Fruit fly (Drosophila melanogaster) whole organism, embryonic: ENCODE measurements around the gene Mkp3.

Source experiments
- Bgb ChIP-seq: fragments of 200-800 bp; sonication (Bioruptor generic); IDR thresholded peaks from 2 replicates; pipeline ENCODE4 v1.3.6; 2022; ENCODE audit warnings: missing biosample characterization, missing genetic modification characterization; ENCODE audit not compliant: partially characterized antibody
- CG10274 ChIP-seq: fragments of 200-800 bp; sonication (Bioruptor generic); optimal IDR thresholded peaks from 3 replicates; lab custom pipeline; 2017; ENCODE audit warnings: missing biosample characterization, mild to moderate bottlenecking, missing genetic modification characterization
- CG1647 ChIP-seq: fragments of 200-800 bp; sonication (Bioruptor generic); optimal IDR thresholded peaks from 3 replicates; lab custom pipeline; 2016; ENCODE audit warnings: missing biosample characterization, missing genetic modification characterization
- CG18262 ChIP-seq: fragments of 200-800 bp; optimal IDR thresholded peaks from 3 replicates; lab custom pipeline; 2019; ENCODE audit warnings: missing biosample characterization, mild to moderate bottlenecking, missing genetic modification characterization, moderate library complexity
- CG2120 ChIP-seq: fragments of 200-800 bp; sonication (Bioruptor generic); optimal IDR thresholded peaks from 3 replicates; lab custom pipeline; 2016; ENCODE audit warnings: missing biosample characterization, missing genetic modification characterization
- CG7963 ChIP-seq: fragments of 200-800 bp; sonication (Bioruptor generic); IDR thresholded peaks from 3 replicates; pipeline ENCODE4 v1.3.6; 2022; ENCODE audit warnings: missing biosample characterization, missing genetic modification characterization; ENCODE audit not compliant: partially characterized antibody
- CG8924 ChIP-seq: fragments of 200-800 bp; optimal IDR thresholded peaks from 3 replicates; lab custom pipeline; 2019; ENCODE audit warnings: missing biosample characterization, mild to moderate bottlenecking, missing genetic modification characterization, moderate library complexity
- D ChIP-seq, 2 experiments: fragments of 200-800 bp in 1 of 2; fragments of >200 bp in 1 of 2; sonication (Bioruptor generic) in 1 of 2; optimal IDR thresholded peaks; 2 replicates in 1 of 2; 3 replicates in 1 of 2; lab custom pipeline; 2017; ENCODE audit warnings: mild to moderate bottlenecking in 1 of 2, missing biosample characterization in 1 of 2, missing genetic modification characterization in 1 of 2, missing genetic modification reagents in 1 of 2
- Dad ChIP-seq: fragments of 200-800 bp; sonication (Bioruptor generic); optimal IDR thresholded peaks from 3 replicates; lab custom pipeline; 2016; ENCODE audit warnings: missing biosample characterization, missing genetic modification characterization
- Hr3 ChIP-seq: fragments of 200-800 bp; sonication (Bioruptor generic); optimal IDR thresholded peaks from 3 replicates; lab custom pipeline; 2016; ENCODE audit warnings: missing biosample characterization, missing genetic modification characterization
- Jarid2 ChIP-seq: fragments of 200-800 bp; sonication (Bioruptor generic); optimal IDR thresholded peaks from 3 replicates; lab custom pipeline; 2017; ENCODE audit warnings: mild to moderate bottlenecking, missing biosample characterization, missing genetic modification reagents, missing genetic modification characterization
- Lim3 ChIP-seq: fragments of 200-800 bp; sonication (Bioruptor generic); IDR thresholded peaks from 2 replicates; pipeline ENCODE4 v1.3.6; 2022; ENCODE audit warnings: missing biosample characterization, missing genetic modification characterization
- Med ChIP-seq: fragments of 200-800 bp; sonication (Bioruptor generic); peaks from one replicate; lab custom pipeline; 2016; ENCODE audit warnings: missing biosample characterization, missing genetic modification characterization, mild to moderate bottlenecking, inconsistent platforms, moderate library complexity
- Nf-YB ChIP-seq: fragments of 200-800 bp; sonication (Bioruptor generic); optimal IDR thresholded peaks from 3 replicates; lab custom pipeline; 2019; ENCODE audit warnings: missing biosample characterization, mild to moderate bottlenecking, missing genetic modification characterization, moderate library complexity
- Oli ChIP-seq: fragments of 200-800 bp; sonication (Bioruptor generic); optimal IDR thresholded peaks from 2 replicates; lab custom pipeline; 2018; ENCODE audit warnings: missing biosample characterization, mild to moderate bottlenecking, missing genetic modification characterization, moderate library complexity
- Opbp ChIP-seq: fragments of 200-800 bp; sonication (Bioruptor generic); IDR thresholded peaks from 3 replicates; pipeline ENCODE4 v1.3.6; 2022; ENCODE audit warnings: missing biosample characterization, missing genetic modification characterization; ENCODE audit not compliant: partially characterized antibody
- Rfx ChIP-seq: fragments of 200-800 bp; sonication (Bioruptor generic); IDR thresholded peaks from 2 replicates; pipeline ENCODE4 v1.3.6; 2022; ENCODE audit warnings: missing biosample characterization, missing genetic modification characterization
- ase ChIP-seq: fragments of 200-800 bp; sonication (Bioruptor generic); IDR thresholded peaks from 3 replicates; pipeline ENCODE4 v1.3.6; 2022; ENCODE audit warnings: missing biosample characterization, missing genetic modification characterization
- ash1 ChIP-seq: fragments of 200-800 bp; sonication (Bioruptor generic); optimal IDR thresholded peaks from 2 replicates; lab custom pipeline; 2018; ENCODE audit warnings: missing biosample characterization, mild to moderate bottlenecking, missing genetic modification characterization
- br ChIP-seq: fragments of >200 bp; optimal IDR thresholded peaks from 2 replicates; lab custom pipeline; 2017
- cad ChIP-seq: fragments of >200 bp; optimal IDR thresholded peaks from 2 replicates; lab custom pipeline; 2017; ENCODE audit warnings: missing biosample characterization, missing genetic modification characterization
- caup ChIP-seq: fragments of 200-800 bp; sonication (Bioruptor generic); optimal IDR thresholded peaks from 3 replicates; lab custom pipeline; 2017; ENCODE audit warnings: missing biosample characterization, mild to moderate bottlenecking, missing genetic modification characterization, moderate library complexity; ENCODE audit not compliant: severe bottlenecking
- corto ChIP-seq: fragments of 200-800 bp; sonication (Bioruptor generic); optimal IDR thresholded peaks from 2 replicates; lab custom pipeline; 2016; ENCODE audit warnings: missing biosample characterization, mild to moderate bottlenecking, missing genetic modification characterization, moderate library complexity
- crol ChIP-seq: fragments of 200-800 bp; sonication (Bioruptor generic); IDR thresholded peaks from 2 replicates; pipeline ENCODE4 v1.3.6; 2022; ENCODE audit warnings: missing biosample characterization, missing genetic modification characterization
- crp ChIP-seq, 2 experiments: fragments of 200-800 bp; sonication (Bioruptor generic); optimal IDR thresholded peaks; 2 replicates in 1 of 2; 3 replicates in 1 of 2; lab custom pipeline; 2017; ENCODE audit warnings: missing biosample characterization in 2 of 2, missing genetic modification characterization in 2 of 2, mild to moderate bottlenecking in 1 of 2, moderate library complexity in 1 of 2
- en ChIP-seq: fragments of 200-800 bp; sonication (Bioruptor generic); optimal IDR thresholded peaks from 2 replicates; lab custom pipeline; 2016; ENCODE audit warnings: missing biosample characterization, missing genetic modification characterization
- gcm ChIP-seq: fragments of 200-800 bp; sonication (Bioruptor generic); optimal IDR thresholded peaks from 2 replicates; lab custom pipeline; 2019; ENCODE audit warnings: missing biosample characterization, mild to moderate bottlenecking, missing genetic modification characterization, moderate library complexity
- gcm2 ChIP-seq: fragments of 200-800 bp; sonication (Bioruptor generic); optimal IDR thresholded peaks from 2 replicates; lab custom pipeline; 2016; ENCODE audit warnings: missing biosample characterization, missing genetic modification characterization
- gsb-n ChIP-seq: fragments of 200-800 bp; sonication (Bioruptor generic); optimal IDR thresholded peaks from 3 replicates; lab custom pipeline; 2018; ENCODE audit warnings: missing biosample characterization, mild to moderate bottlenecking, missing genetic modification characterization
- hth ChIP-seq: fragments of >200 bp; optimal IDR thresholded peaks from 2 replicates; lab custom pipeline; 2017; ENCODE audit warnings: inconsistent platforms
- ind ChIP-seq: fragments of 200-800 bp; sonication (Bioruptor generic); optimal IDR thresholded peaks from 3 replicates; lab custom pipeline; 2016; ENCODE audit warnings: missing biosample characterization, missing genetic modification characterization
- jigr1 ChIP-seq: fragments of 200-800 bp; sonication (Bioruptor generic); IDR thresholded peaks from 3 replicates; pipeline ENCODE4 v1.3.6; 2022; ENCODE audit warnings: missing biosample characterization, missing genetic modification characterization
- klu ChIP-seq: fragments of 200-800 bp; sonication (Bioruptor generic); IDR thresholded peaks from 2 replicates; pipeline ENCODE4 v1.3.6; 2022; ENCODE audit warnings: missing biosample characterization, missing genetic modification characterization
- knrl ChIP-seq: fragments of 200-800 bp; sonication (Bioruptor generic); IDR thresholded peaks from 3 replicates; pipeline ENCODE4 v1.3.6; 2022; ENCODE audit warnings: missing biosample characterization, missing genetic modification characterization; ENCODE audit not compliant: partially characterized antibody
- lbe ChIP-seq: fragments of 200-800 bp; sonication (Bioruptor generic); optimal IDR thresholded peaks from 2 replicates; lab custom pipeline; 2016; ENCODE audit warnings: missing biosample characterization, mild to moderate bottlenecking, missing genetic modification characterization
- lola ChIP-seq, 3 experiments: fragments of >200 bp in 2 of 3; fragments of 200-800 bp in 1 of 3; sonication (Bioruptor generic) in 1 of 3; optimal IDR thresholded peaks; 2 replicates each; lab custom pipeline; 2017 to 2019; ENCODE audit warnings: missing biosample characterization in 3 of 3, missing genetic modification characterization in 3 of 3, mild to moderate bottlenecking in 1 of 3, moderate library complexity in 1 of 3
- mam ChIP-seq: fragments of 200-800 bp; sonication (Bioruptor generic); optimal IDR thresholded peaks from 3 replicates; lab custom pipeline; 2016; ENCODE audit warnings: missing biosample characterization, missing genetic modification characterization
- nom ChIP-seq: fragments of 200-800 bp; sonication (Bioruptor generic); optimal IDR thresholded peaks from 2 replicates; lab custom pipeline; 2017; ENCODE audit warnings: missing biosample characterization, missing genetic modification characterization, mild to moderate bottlenecking, moderate library complexity, missing genetic modification reagents
- ssp ChIP-seq: fragments of 200-800 bp; sonication (Bioruptor generic); IDR thresholded peaks from 2 replicates; pipeline ENCODE4 v1.3.6; 2022; ENCODE audit warnings: missing biosample characterization, missing genetic modification characterization
- toy ChIP-seq: fragments of 200-800 bp; sonication (Bioruptor generic); IDR thresholded peaks from 2 replicates; pipeline ENCODE4 v1.3.6; 2022; ENCODE audit warnings: missing biosample characterization, missing genetic modification characterization
- tup ChIP-seq: fragments of 200-800 bp; sonication (Bioruptor generic); optimal IDR thresholded peaks from 2 replicates; lab custom pipeline; 2016; ENCODE audit warnings: missing biosample characterization, mild to moderate bottlenecking, missing genetic modification characterization, moderate library complexity
- usp ChIP-seq: fragments of >200 bp; optimal IDR thresholded peaks from 2 replicates; lab custom pipeline; 2017; ENCODE audit warnings: missing biosample characterization, missing genetic modification characterization
- vnd ChIP-seq: fragments of 200-800 bp; sonication (Bioruptor generic); IDR thresholded peaks from 3 replicates; pipeline ENCODE4 v1.3.6; 2022; ENCODE audit warnings: missing biosample characterization, missing genetic modification characterization; ENCODE audit not compliant: partially characterized antibody
- vvl ChIP-seq: fragments of 200-800 bp; sonication (Bioruptor generic); IDR thresholded peaks from 2 replicates; pipeline ENCODE4 v1.3.6; 2022; ENCODE audit warnings: missing biosample characterization, missing genetic modification characterization
- wor ChIP-seq: fragments of 200-800 bp; sonication (Bioruptor generic); IDR thresholded peaks from 2 replicates; pipeline ENCODE4 v1.3.6; 2022; ENCODE audit warnings: missing biosample characterization, missing genetic modification characterization
- zen2 ChIP-seq: fragments of 200-800 bp; sonication (Bioruptor generic); IDR thresholded peaks from 3 replicates; pipeline ENCODE4 v1.3.6; 2022; ENCODE audit warnings: missing biosample characterization, missing genetic modification characterization; ENCODE audit not compliant: partially characterized antibody

The Mkp3 gene

DNA sequence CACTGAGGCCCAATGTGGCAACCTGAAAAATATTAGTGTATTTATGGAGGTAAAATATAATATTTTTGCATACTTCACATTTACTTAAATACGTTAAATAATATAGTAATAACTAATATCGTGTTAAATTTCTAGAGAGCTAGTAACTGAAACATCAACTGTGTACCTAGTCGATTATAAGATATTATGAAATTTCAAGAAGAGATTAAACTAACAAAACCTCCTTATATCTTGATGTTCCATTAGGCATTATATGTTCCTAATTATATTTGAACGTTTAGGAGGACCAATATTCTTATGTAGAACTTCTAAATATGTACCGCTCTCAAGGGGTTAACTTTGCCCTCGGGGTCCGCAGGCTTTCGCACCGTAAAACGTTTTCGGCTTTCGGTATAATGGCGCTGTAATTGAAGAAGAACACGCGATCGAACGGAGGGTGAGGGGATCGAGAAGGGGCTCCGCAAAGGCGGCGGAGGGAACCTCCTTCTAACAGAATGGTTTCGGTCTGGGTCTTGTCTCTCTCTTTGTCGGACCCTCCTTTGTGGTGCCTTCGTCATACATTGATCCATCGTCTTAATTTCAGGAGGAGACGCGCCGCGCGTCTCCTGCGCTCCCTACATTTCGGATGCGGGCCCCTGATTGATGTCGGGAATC, 39.7 kb downstream of the Mkp3 start:
- TF ChIP-seq Jarid2 (GFP tag; lab: Kevin White, UChicago), result no peak
- peak; percentile 22 for TF ChIP-seq gcm (GFP tag; lab: Kevin White, UChicago)
- TF ChIP-seq Med, result peak; percentile 47
- peak; percentile 7 for TF ChIP-seq CG2120 (GFP tag; lab: Kevin White, UChicago)
- no peak for TF ChIP-seq zen2
- TF ChIP-seq nom (GFP tag; lab: Kevin White, UChicago), result peak; percentile 14
- TF ChIP-seq Oli (tag; lab: Kevin White, UChicago), result no peak
- no peak for TF ChIP-seq ash1 (GFP tag; lab: Kevin White, UChicago)
- TF ChIP-seq crp (GFP tag; optimal IDR thresholded peaks at IDR 0.05; lab: Kevin White, UChicago), result no peak
- peak; percentile 73 for TF ChIP-seq crol (GFP tag; lab: Robert Waterston, UW)
- peak; percentile 54 for TF ChIP-seq corto (GFP tag; lab: Kevin White, UChicago)
- TF ChIP-seq lbe (GFP tag; lab: Kevin White, UChicago), result peak; percentile 66
- TF ChIP-seq Bgb (GFP tag; lab: Robert Waterston, UW), result no peak
- TF ChIP-seq, all 482 proteins: peak for 7

dm6 chr3L:19045299-19046025, 40.8 kb downstream of the Mkp3 start, which contains the start of gene nkd:
TSS of gene nkd (minus strand) at chr3L:19045449.
- TF ChIP-seq klu (GFP tag; lab: Robert Waterston, UW) (no peak; the same call in none of the 2 replicates), D (optimal IDR thresholded peaks at IDR 0.05; lab: Kevin White, UChicago) (no peak), D (GFP tag; optimal IDR thresholded peaks at IDR 0.05; lab: Kevin White, UChicago) (peak; percentile 79), CG10274 (GFP tag; lab: Kevin White, UChicago) (no peak), gsb-n (peak; percentile 92), Nf-YB (GFP tag; lab: Kevin White, UChicago) (peak; percentile 79), cad (GFP tag; lab: Kevin White, UChicago) (no peak), CG18262 (tag; lab: Kevin White, UChicago) (peak; percentile 95), ase (peak; percentile 88), usp (no peak), caup (peak; percentile 66), gcm2 (GFP tag; lab: Kevin White, UChicago) (peak; percentile 59), CG7963 (GFP tag; lab: Robert Waterston, UW) (no peak), Rfx (GFP tag; lab: Robert Waterston, UW) (peak; percentile 93), en (GFP tag; lab: Kevin White, UChicago) (no peak), hth (lab: Kevin White, UChicago) (no peak), ind (GFP tag; lab: Kevin White, UChicago) (peak; percentile 82), Lim3 (GFP tag; lab: Robert Waterston, UW) (no peak), br (lab: Kevin White, UChicago) (no peak), Dad (GFP tag; lab: Kevin White, UChicago) (peak; percentile 23), lola (GFP tag; optimal IDR thresholded peaks at IDR 0.05; lab: Kevin White, UChicago) (peak in 1 of 3 experiments; percentile 92), ssp (GFP tag; lab: Robert Waterston, UW) (peak; percentile 62), vvl (GFP tag; lab: Robert Waterston, UW) (peak; percentile 97), jigr1 (no peak), Opbp (GFP tag; lab: Robert Waterston, UW) (no peak; the same call in 2 of the 3 replicates), CG1647 (GFP tag; lab: Kevin White, UChicago) (peak; percentile 28), CG8924 (tag; lab: Kevin White, UChicago) (peak; percentile 92), wor (peak; percentile 64), Hr3 (GFP tag; lab: Kevin White, UChicago) (peak; percentile 91), vnd (GFP tag; lab: Robert Waterston, UW) (no peak), mam (peak; percentile 78), tup (GFP tag; lab: Kevin White, UChicago) (peak; percentile 48), knrl (no peak; the same call in 2 of the 3 replicates), toy (GFP tag; lab: Robert Waterston, UW) (peak; percentile 63; the same call in 1 of the 2 replicates)
